Worm (Caenorhabditis elegans) whole organism, midembryonic: ENCODE results near the gene cld-1.

Source experiments
- T22C8.4 ChIP-seq: fragments of 200-800 bp; sonication (Bioruptor generic); IDR thresholded peaks from 2 replicates; pipeline ENCODE4 v1.3.6; 2022; ENCODE audit warnings: missing genetic modification characterization, missing compliant biosample characterization
- flt-1 ChIP-seq: fragments of 200-800 bp; sonication (Bioruptor generic); IDR thresholded peaks from 2 replicates; pipeline ENCODE4 v1.3.6; 2022; ENCODE audit warnings: missing genetic modification characterization, missing compliant biosample characterization
- klf-2 ChIP-seq: fragments of 200-800 bp; sonication (Bioruptor generic); conservative IDR thresholded peaks from 2 replicates; pipeline ENCODE4 v1.3.6; 2022; ENCODE audit warnings: missing genetic modification reagents, missing genetic modification characterization, missing compliant biosample characterization
- tab-1 ChIP-seq: fragments of 200-800 bp; sonication (Bioruptor generic); IDR thresholded peaks from 2 replicates; pipeline ENCODE4 v1.3.6; 2022; ENCODE audit warnings: missing genetic modification characterization, missing compliant biosample characterization
- ztf-29 ChIP-seq: fragments of 200-800 bp; sonication (Bioruptor generic); IDR thresholded peaks from 2 replicates; pipeline ENCODE4 v1.3.6; 2022; ENCODE audit warnings: missing genetic modification reagents, missing genetic modification characterization, missing compliant biosample characterization

ce11 chrIV:12892194-12892593 lies 43.9 kb downstream of the cld-1 start, which contains the start of gene K08D8.1:
- TF ChIP-seq tab-1 (GFP tag; lab: Robert Waterston, UW): no peak
- TF ChIP-seq ztf-29 (GFP tag; lab: Robert Waterston, UW): no peak
- no peak for TF ChIP-seq klf-2 (GFP tag; lab: Robert Waterston, UW)
- TF ChIP-seq T22C8.4 (GFP tag; lab: Robert Waterston, UW): no peak
- TF ChIP-seq flt-1 (GFP tag; lab: Robert Waterston, UW): no peak
